Fruit fly (Drosophila melanogaster): ENCODE measurements around the gene CG46309.

DNA sequence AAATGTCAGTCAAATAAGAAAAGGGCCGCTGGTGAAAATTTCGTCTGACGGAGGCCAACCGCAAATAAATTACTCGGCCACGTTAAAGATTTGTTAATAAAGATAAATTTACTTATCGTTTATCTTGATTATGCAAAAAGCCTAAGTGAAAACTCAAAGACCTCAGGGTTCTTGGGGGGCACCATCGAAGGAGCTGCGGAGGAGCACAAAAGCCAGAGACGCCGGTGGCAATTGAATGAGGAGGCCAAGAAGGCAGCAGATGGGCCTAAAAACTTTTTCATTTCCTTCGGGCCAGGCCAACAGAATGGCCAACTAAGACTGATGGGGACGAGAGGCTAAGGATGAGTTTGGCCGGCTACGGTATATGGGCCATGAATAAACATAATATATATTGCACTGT is 35.3 kb downstream of the CG46309 start:
- TF ChIP-seq CG11617 (GFP tag; optimal IDR thresholded peaks at IDR 0.05) (no peak), cic (GFP tag; optimal IDR thresholded peaks at IDR 0.05) (no peak)
